Worm (Caenorhabditis elegans): Measurements from ENCODE around the gene syx-2.

ce11 chrX:14008130-14008529, 48.2 kb downstream of the syx-2 start:
- no peak for TF ChIP-seq mec-3 (tag; optimal IDR thresholded peaks at IDR 0.05; ENCODE audit: borderline replicate concordance)
- no peak for TF ChIP-seq unc-55 (GFP tag; optimal IDR thresholded peaks at IDR 0.05)
- no peak for TF ChIP-seq pha-4 (tag; optimal IDR thresholded peaks at IDR 0.05)
- TF ChIP-seq lin-11 (tag; optimal IDR thresholded peaks at IDR 0.05): no peak
- TF ChIP-seq rnt-1 (tag; optimal IDR thresholded peaks at IDR 0.05): no peak
- TF ChIP-seq pag-3 (tag; optimal IDR thresholded peaks at IDR 0.05; ENCODE audit: borderline replicate concordance): no peak
- TF ChIP-seq ceh-18 (tag; optimal IDR thresholded peaks at IDR 0.05): no peak
- TF ChIP-seq elt-2 (tag; optimal IDR thresholded peaks at IDR 0.05): no peak

Data from whole organism, late embryonic.